Worm (Caenorhabditis elegans): Measurements from ENCODE around the gene F58F12.4.

DNA sequence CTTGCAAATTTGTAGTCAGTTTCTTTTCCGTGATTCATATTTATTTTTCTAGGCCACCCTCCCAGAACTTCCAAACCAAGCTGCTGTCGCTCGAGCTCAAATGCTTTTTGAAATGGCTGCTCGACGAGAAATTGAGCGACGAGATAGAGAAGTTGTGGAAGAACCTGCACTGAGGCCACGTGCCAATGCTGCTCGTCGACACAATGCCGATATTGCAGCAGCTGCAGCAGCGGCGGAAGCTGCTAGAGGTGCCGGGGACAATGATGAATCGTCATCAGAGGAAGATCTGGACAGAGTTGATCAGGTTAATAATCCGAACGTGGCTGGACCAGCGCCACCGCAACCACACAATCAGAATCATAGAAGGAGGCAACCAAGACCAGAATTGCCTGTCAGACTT lies 13.2 kb upstream of the F58F12.4 start:
- TF ChIP-seq dao-5 (tag; optimal IDR thresholded peaks at IDR 0.05) (no peak), W03F9.2 (tag; optimal IDR thresholded peaks at IDR 0.05) (no peak)

All from whole organism, L4/young adult.